Fruit fly (Drosophila melanogaster): Measurements from ENCODE around the gene Bka.

Bka gene

DNA sequence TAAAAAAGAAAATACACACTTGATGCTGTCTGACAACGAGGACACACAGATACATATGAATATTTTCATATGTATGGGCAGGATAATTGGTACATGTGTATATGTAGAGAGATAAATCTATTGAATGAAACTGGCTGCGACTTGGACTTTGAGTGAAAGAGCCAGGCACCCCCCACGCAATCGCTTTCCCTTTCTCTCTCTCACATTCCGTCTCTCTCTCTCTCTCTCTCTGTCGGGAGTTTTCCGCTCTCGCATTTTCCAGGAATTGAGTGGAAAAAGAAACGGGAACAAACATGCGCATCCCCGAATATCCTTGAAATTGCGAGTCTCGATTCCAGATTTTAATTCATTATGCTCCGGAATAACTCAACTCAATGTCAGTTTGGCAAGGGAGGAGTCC is 31.6 kb upstream of the Bka start:
- no peak for TF ChIP-seq Mio (GFP tag; optimal IDR thresholded peaks at IDR 0.05)

DNA sequence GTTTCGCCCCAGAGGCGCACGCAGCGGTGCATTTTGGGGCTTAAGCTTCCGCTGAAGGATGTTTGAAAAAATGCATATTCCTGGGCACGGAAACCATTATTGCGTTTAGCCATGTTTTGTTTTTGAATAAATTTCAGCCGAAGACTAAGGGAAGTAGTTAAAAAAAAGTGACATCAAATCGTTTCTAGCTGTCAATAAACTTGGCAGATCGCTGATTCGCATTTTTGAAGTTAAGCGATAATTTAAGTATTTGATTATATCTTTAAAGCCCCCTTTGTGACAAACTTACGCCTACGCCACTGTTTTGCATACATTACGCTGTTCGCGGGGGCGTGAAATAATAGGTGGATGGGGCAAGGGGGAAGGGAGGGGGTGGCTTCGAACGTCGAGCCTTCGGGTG is 30.8 kb upstream of the Bka start:
- TF ChIP-seq pan (optimal IDR thresholded peaks at IDR 0.05) (no peak), OdsH (GFP tag; optimal IDR thresholded peaks at IDR 0.05) (no peak), psq (GFP tag; optimal IDR thresholded peaks at IDR 0.05) (no peak), brk (GFP tag; optimal IDR thresholded peaks at IDR 0.05) (no peak), Dfd (GFP tag; optimal IDR thresholded peaks at IDR 0.05) (no peak), rgr (GFP tag; optimal IDR thresholded peaks at IDR 0.05) (no peak), dmrt93B (GFP tag; optimal IDR thresholded peaks at IDR 0.05) (no peak), Dif (GFP tag; optimal IDR thresholded peaks at IDR 0.05; ENCODE audit: partially characterized antibody) (no peak), lola (GFP tag; optimal IDR thresholded peaks at IDR 0.05) (no peak), tai (GFP tag; optimal IDR thresholded peaks at IDR 0.05) (no peak), Abd-B (GFP tag; optimal IDR thresholded peaks at IDR 0.05) (no peak), h (GFP tag; optimal IDR thresholded peaks at IDR 0.05) (no peak), CG32264 (GFP tag; optimal IDR thresholded peaks at IDR 0.05) (no peak), woc (GFP tag; optimal IDR thresholded peaks at IDR 0.05) (no peak), Mio (GFP tag; optimal IDR thresholded peaks at IDR 0.05) (no peak), fru (GFP tag; optimal IDR thresholded peaks at IDR 0.05) (peak; percentile 18), dsf (GFP tag; optimal IDR thresholded peaks at IDR 0.05; ENCODE audit: borderline replicate concordance) (no peak), GATAd (GFP tag; optimal IDR thresholded peaks at IDR 0.05) (no peak), usp (GFP tag; optimal IDR thresholded peaks at IDR 0.05) (no peak), Vsx2 (GFP tag; optimal IDR thresholded peaks at IDR 0.05; ENCODE audit: partially characterized antibody) (no peak), Hnf4 (GFP tag; optimal IDR thresholded peaks at IDR 0.05) (no peak), Jra (GFP tag; optimal IDR thresholded peaks at IDR 0.05) (no peak), sv (GFP tag; optimal IDR thresholded peaks at IDR 0.05) (no peak), HLH106 (tag; optimal IDR thresholded peaks at IDR 0.05) (peak; percentile 17), CG9705 (GFP tag; optimal IDR thresholded peaks at IDR 0.05) (no peak), dl (GFP tag; optimal IDR thresholded peaks at IDR 0.05; ENCODE audit: insufficient read depth in 1 of 2, partially characterized antibody in 2 of 2) (no peak), sage (GFP tag; optimal IDR thresholded peaks at IDR 0.05) (no peak), br (GFP tag; optimal IDR thresholded peaks at IDR 0.05) (no peak), ey (GFP tag; optimal IDR thresholded peaks at IDR 0.05) (peak; percentile 12), CrebA (GFP tag; optimal IDR thresholded peaks at IDR 0.05; ENCODE audit: borderline replicate concordance) (no peak), Sp1 (GFP tag; optimal IDR thresholded peaks at IDR 0.05) (peak; percentile 23), Hr78 (GFP tag; optimal IDR thresholded peaks at IDR 0.05) (no peak), Hr83 (GFP tag; optimal IDR thresholded peaks at IDR 0.05; ENCODE audit: poor library complexity, severe bottlenecking) (no peak), foxo (GFP tag; optimal IDR thresholded peaks at IDR 0.05) (peak in 1 of 2 experiments; percentile 35), jim (GFP tag; optimal IDR thresholded peaks at IDR 0.05) (no peak), Rel (GFP tag; optimal IDR thresholded peaks at IDR 0.05) (no peak), Rel (tag; optimal IDR thresholded peaks at IDR 0.05) (no peak), Myc (optimal IDR thresholded peaks at IDR 0.05) (no peak), N (GFP tag; optimal IDR thresholded peaks at IDR 0.05) (no peak)

DNA sequence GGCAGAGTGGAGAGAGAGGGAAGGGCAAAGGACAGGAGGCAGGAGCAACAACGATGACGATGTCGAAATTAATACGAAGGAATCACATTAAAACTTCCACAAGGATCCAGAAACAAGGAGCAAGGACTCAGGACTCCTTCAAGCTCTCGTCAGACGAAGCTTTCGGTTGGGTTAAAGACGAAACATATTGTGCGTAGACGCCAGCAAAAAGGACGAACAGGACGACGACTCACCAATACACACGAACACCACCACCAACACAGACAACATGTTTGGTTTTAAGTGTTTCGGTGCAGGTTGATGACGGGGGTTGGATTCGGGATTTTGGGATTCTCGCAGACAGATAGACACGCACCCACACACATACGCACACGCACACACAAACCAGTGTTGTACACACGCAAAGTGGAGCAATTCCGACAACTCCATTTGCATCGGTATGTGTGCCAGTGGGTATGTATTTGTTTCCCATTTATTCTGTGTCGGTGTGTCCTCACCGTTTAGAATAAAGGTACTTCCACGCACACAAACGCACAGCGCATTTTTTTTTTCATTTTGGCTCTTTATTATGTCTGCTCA is 12.6 kb upstream of the Bka start:
- TF ChIP-seq Hr78 (GFP tag; optimal IDR thresholded peaks at IDR 0.05) (no peak), woc (GFP tag; optimal IDR thresholded peaks at IDR 0.05) (no peak), Jra (GFP tag; optimal IDR thresholded peaks at IDR 0.05) (no peak), sage (GFP tag; optimal IDR thresholded peaks at IDR 0.05) (no peak), dmrt93B (GFP tag; optimal IDR thresholded peaks at IDR 0.05) (no peak), jim (GFP tag; optimal IDR thresholded peaks at IDR 0.05) (no peak)
